Worm (Caenorhabditis elegans): ENCODE measurements around the gene ZK742.4.

ce11 chrV:7856641-7857040, 45.0 kb upstream of the ZK742.4 start:
- TF ChIP-seq ceh-36 (tag; optimal IDR thresholded peaks at IDR 0.05) (no peak), scrt-1 (GFP tag; IDR thresholded peaks at IDR 0.05) (no peak), ama-1 (optimal IDR thresholded peaks at IDR 0.05) (no peak), B0310.2 (tag; optimal IDR thresholded peaks at IDR 0.05) (no peak), aly-1 (tag; optimal IDR thresholded peaks at IDR 0.05) (no peak), pes-1 (GFP tag; IDR thresholded peaks at IDR 0.05) (no peak), flt-1 (GFP tag; IDR thresholded peaks at IDR 0.05) (no peak), hnd-1 (tag; optimal IDR thresholded peaks at IDR 0.05) (no peak)

All from whole organism, early embryonic.